Worm (Caenorhabditis elegans): ENCODE measurements around the gene F17C11.26.

The F17C11.26 gene

ce11 chrV:10961448-10961870 is 20.2 kb downstream of the F17C11.26 start (continued):
- TF ChIP-seq madf-5 (GFP tag; IDR thresholded peaks at IDR 0.05), result no peak
- TF ChIP-seq hmg-1.1 (GFP tag; IDR thresholded peaks at IDR 0.05), result peak; percentile 64; the same call in 1 of the 2 replicates
- TF ChIP-seq aha-1 (tag), result no peak
- peak; percentile 24 to 57 for TF ChIP-seq lsy-2 (tag; optimal IDR thresholded peaks at IDR 0.05)
- TF ChIP-seq vab-7 (GFP tag; IDR thresholded peaks at IDR 0.05), result no peak
- TF ChIP-seq fkh-10 (GFP tag; optimal IDR thresholded peaks at IDR 0.05), result peak; percentile 89
- TF ChIP-seq Y75B8A.6 (GFP tag; IDR thresholded peaks at IDR 0.05), result no peak
- TF ChIP-seq hif-1 (tag; optimal IDR thresholded peaks at IDR 0.05), result peak in 1 of 2 experiments; percentile 66
- no peak for TF ChIP-seq ZK337.2 (GFP tag; IDR thresholded peaks at IDR 0.05)
- TF ChIP-seq nhr-41 (GFP tag; IDR thresholded peaks at IDR 0.05), result 0 out of 2 replicates have a peak, but pooled peaks have one; percentile 32
- no peak for TF ChIP-seq unc-62 (GFP tag; optimal IDR thresholded peaks at IDR 0.05 in 1 of 2)
- TF ChIP-seq unc-62 (tag; optimal IDR thresholded peaks at IDR 0.05), result no peak
- 0 out of 2 replicates have a peak, but pooled peaks have one; percentile 10 for TF ChIP-seq D1046.2 (GFP tag; IDR thresholded peaks at IDR 0.05)
- TF ChIP-seq fos-1 (tag; optimal IDR thresholded peaks at IDR 0.05), result no peak
- 0 out of 2 replicates have a peak, but pooled peaks have one; percentile 50 for TF ChIP-seq egl-43 (GFP tag; IDR thresholded peaks at IDR 0.05)
- peak; percentile 60 for TF ChIP-seq F37D6.2 (tag; optimal IDR thresholded peaks at IDR 0.05)
- no peak for TF ChIP-seq lir-3 (tag; optimal IDR thresholded peaks at IDR 0.05)
- peak; percentile 52 for TF ChIP-seq dve-1 (tag; optimal IDR thresholded peaks at IDR 0.05; ENCODE audit: insufficient read depth)
- TF ChIP-seq pha-4 (GFP tag; IDR thresholded peaks at IDR 0.05), result no peak
- TF ChIP-seq pha-4 (tag; optimal IDR thresholded peaks at IDR 0.05), result no peak
- no peak for TF ChIP-seq nhr-77 (tag; optimal IDR thresholded peaks at IDR 0.05)
- no peak for TF ChIP-seq snpc-1.2 (GFP tag; IDR thresholded peaks at IDR 0.05)
- no peak for TF ChIP-seq zfp-2 (tag; optimal IDR thresholded peaks at IDR 0.05)
- TF ChIP-seq nhr-48 (tag; optimal IDR thresholded peaks at IDR 0.05), result peak; percentile 40
- TF ChIP-seq cey-2 (tag; optimal IDR thresholded peaks at IDR 0.05; ENCODE audit: borderline replicate concordance, insufficient read depth), result no peak
- TF ChIP-seq tra-1 (GFP tag; IDR thresholded peaks at IDR 0.05), result no peak; the same call in none of the 2 replicates
- TF ChIP-seq hlh-11 (tag; optimal IDR thresholded peaks at IDR 0.05), result peak; percentile 84
- TF ChIP-seq nhr-11 (tag; optimal IDR thresholded peaks at IDR 0.05), result peak; percentile 86
- no peak for TF ChIP-seq F10B5.3 (tag; optimal IDR thresholded peaks at IDR 0.05)
- TF ChIP-seq lin-13 (GFP tag; optimal IDR thresholded peaks at IDR 0.05), result peak; percentile 35
- TF ChIP-seq lin-38 (GFP tag; IDR thresholded peaks at IDR 0.05), result peak; percentile 60
- peak in 1 of 2 experiments; percentile 87 for TF ChIP-seq daf-16 (GFP tag; optimal IDR thresholded peaks at IDR 0.05)
- TF ChIP-seq daf-16 (tag; optimal IDR thresholded peaks at IDR 0.05), result peak; percentile 53
- no peak for TF ChIP-seq F44E2.7 (GFP tag; IDR thresholded peaks at IDR 0.05)
- TF ChIP-seq ceh-44 (GFP tag; IDR thresholded peaks at IDR 0.05), result no peak
- no peak for TF ChIP-seq ztf-11 (tag; optimal IDR thresholded peaks at IDR 0.05)
- no peak for TF ChIP-seq aly-2 (tag; optimal IDR thresholded peaks at IDR 0.05)
- no peak for TF ChIP-seq nhr-76 (tag; optimal IDR thresholded peaks at IDR 0.05)
- TF ChIP-seq nhr-237 (tag; optimal IDR thresholded peaks at IDR 0.05), result no peak
- no peak for TF ChIP-seq nhr-25 (tag; optimal IDR thresholded peaks at IDR 0.05; ENCODE audit: borderline replicate concordance, insufficient read depth)
- TF ChIP-seq daf-12 (tag; optimal IDR thresholded peaks at IDR 0.05), result no peak
- 0 out of 2 replicates have a peak, but pooled peaks have one; percentile 38 for TF ChIP-seq daf-19 (GFP tag; conservative IDR thresholded peaks at IDR 0.05)
- no peak for TF ChIP-seq mdt-29 (GFP tag; IDR thresholded peaks at IDR 0.05)
- TF ChIP-seq jun-1 (tag; optimal IDR thresholded peaks at IDR 0.05), result no peak
- no peak for TF ChIP-seq R02D3.7 (tag; optimal IDR thresholded peaks at IDR 0.05)
- TF ChIP-seq unc-130 (GFP tag; optimal IDR thresholded peaks at IDR 0.05), result no peak
- TF ChIP-seq nhr-6 (tag; optimal IDR thresholded peaks at IDR 0.05), result no peak
- TF ChIP-seq ctbp-1 (GFP tag; IDR thresholded peaks at IDR 0.05), result peak; percentile 84
- peak; percentile 12 for TF ChIP-seq zag-1 (tag; optimal IDR thresholded peaks at IDR 0.05)
- no peak for TF ChIP-seq spr-3 (GFP tag; optimal IDR thresholded peaks at IDR 0.05)
- no peak for TF ChIP-seq hlh-30 (tag; optimal IDR thresholded peaks at IDR 0.05; ENCODE audit: insufficient read depth)
- TF ChIP-seq nhr-28 (tag; optimal IDR thresholded peaks at IDR 0.05), result peak; percentile 28

Data from whole organism, L4 larva.